Fruit fly (Drosophila melanogaster): ENCODE results near the gene Sod1.

DNA sequence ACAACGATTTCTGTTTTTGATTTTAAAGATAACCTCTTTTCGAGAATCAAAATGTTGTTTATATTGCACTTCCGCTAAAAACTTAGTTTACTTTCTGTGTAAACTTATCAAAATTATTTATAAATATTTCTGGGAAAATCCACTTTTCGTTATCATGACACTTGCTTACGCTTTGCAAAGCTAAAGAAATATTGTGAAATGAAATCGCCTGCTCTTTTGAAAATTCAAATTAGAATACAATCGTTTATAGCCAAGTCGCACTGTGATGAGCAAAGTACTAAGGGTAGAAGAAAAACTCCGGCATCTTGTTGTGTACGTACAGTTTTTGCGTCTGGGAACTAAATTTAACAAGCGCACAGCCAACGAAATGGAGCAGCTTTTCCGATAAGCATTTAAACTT, 10.9 kb upstream of the Sod1 start:
- TF ChIP-seq Ets98B (GFP tag; IDR thresholded peaks at IDR 0.05) (no peak), EcR (GFP tag; optimal IDR thresholded peaks at IDR 0.05) (no peak), CG34367 (tag; optimal IDR thresholded peaks at IDR 0.05) (no peak), Snoo (tag; optimal IDR thresholded peaks at IDR 0.05) (no peak), CG15710 (tag; optimal IDR thresholded peaks at IDR 0.05) (no peak), CG17806 (tag; optimal IDR thresholded peaks at IDR 0.05) (no peak), CG32121 (GFP tag; IDR thresholded peaks at IDR 0.05) (no peak; the same call in none of the 2 replicates), CG8301 (tag; optimal IDR thresholded peaks at IDR 0.05) (no peak)

Data from whole organism, pupa.